Worm (Caenorhabditis elegans) whole organism, L4 larva: ENCODE data around the gene C44C10.12.

Experiments
- D1046.2 ChIP-seq: fragments of 200-800 bp; sonication (Bioruptor generic); IDR thresholded peaks from 2 replicates; pipeline ENCODE4 v1.3.6; 2022; ENCODE audit warnings: missing genetic modification characterization, missing compliant biosample characterization
- F26F4.8 ChIP-seq: fragments of 200-800 bp; sonication (Bioruptor generic); conservative IDR thresholded peaks from 2 replicates; pipeline ENCODE4 v1.3.6; 2022; ENCODE audit warnings: missing genetic modification characterization, missing compliant biosample characterization
- F37D6.2 ChIP-seq: sonication (generic microtip); optimal IDR thresholded peaks from 2 replicates; lab custom pipeline; 2016; ENCODE audit warnings: mild to moderate bottlenecking, missing genetic modification characterization, missing compliant biosample characterization
- F49E8.2 ChIP-seq: sonication (generic microtip); optimal IDR thresholded peaks from 2 replicates; lab custom pipeline; 2016; ENCODE audit warnings: missing compliant biosample characterization, mild to moderate bottlenecking, missing genetic modification characterization, borderline replicate concordance
- R02D3.7 ChIP-seq: fragments of 150-350 bp; sonication (generic microtip); optimal IDR thresholded peaks from 3 replicates; lab custom pipeline; 2014; ENCODE audit warnings: missing biosample characterization, missing genetic modification characterization
- T20F7.1 ChIP-seq: fragments of 200-800 bp; sonication (Bioruptor generic); optimal IDR thresholded peaks from 2 replicates; lab custom pipeline; 2018; ENCODE audit warnings: mild to moderate bottlenecking, missing genetic modification characterization, missing compliant biosample characterization
- T26A8.4 ChIP-seq: fragments of 200-800 bp; sonication (Bioruptor generic); IDR thresholded peaks from 2 replicates; pipeline ENCODE4 v1.3.6; 2022; ENCODE audit warnings: missing genetic modification characterization, missing compliant biosample characterization
- Y105C5A.15 ChIP-seq: fragments of 200-800 bp; sonication (Bioruptor generic); IDR thresholded peaks from 2 replicates; pipeline ENCODE4 v1.3.6; 2022; ENCODE audit warnings: missing genetic modification characterization, missing compliant biosample characterization
- Y48G9A.11 ChIP-seq: fragments of 200-800 bp; sonication (Bioruptor generic); IDR thresholded peaks from 2 replicates; pipeline ENCODE4 v1.3.6; 2022; ENCODE audit warnings: missing genetic modification reagents, missing genetic modification characterization, missing compliant biosample characterization
- ZK337.2 ChIP-seq: fragments of 200-800 bp; sonication (Bioruptor generic); IDR thresholded peaks from 2 replicates; pipeline ENCODE4 v1.3.6; 2022; ENCODE audit warnings: missing genetic modification reagents, missing genetic modification characterization, missing compliant biosample characterization
- ZK546.5 ChIP-seq, 2 experiments: sonication (generic microtip); optimal IDR thresholded peaks; 2 replicates each; lab custom pipeline; 2017; ENCODE audit warnings: missing biosample characterization in 2 of 2, missing genetic modification characterization in 2 of 2
- aha-1 ChIP-seq: fragments of 150-350 bp; peaks from one replicate; lab custom pipeline; 2014; ENCODE audit warnings: missing biosample characterization, missing genetic modification characterization
- ama-1 ChIP-seq: fragments of 150-350 bp; optimal IDR thresholded peaks from 2 replicates; lab custom pipeline; 2014; ENCODE audit warnings: inconsistent platforms, mixed read lengths
- arid-1 ChIP-seq: fragments of 200-800 bp; sonication (Bioruptor generic); conservative IDR thresholded peaks from 2 replicates; pipeline ENCODE4 v1.3.6; 2022; ENCODE audit warnings: missing genetic modification reagents, missing genetic modification characterization, missing compliant biosample characterization
- attf-4 ChIP-seq: sonication (generic microtip); optimal IDR thresholded peaks from 3 replicates; lab custom pipeline; 2017; ENCODE audit warnings: missing biosample characterization, missing genetic modification characterization
- ceh-20 ChIP-seq: fragments of 200-800 bp; sonication (Bioruptor generic); IDR thresholded peaks from 2 replicates; pipeline ENCODE4 v1.3.6; 2022; ENCODE audit warnings: missing genetic modification reagents, missing genetic modification characterization, missing compliant biosample characterization
- ceh-62 ChIP-seq: sonication (generic microtip); optimal IDR thresholded peaks from 2 replicates; lab custom pipeline; 2017; ENCODE audit warnings: missing biosample characterization, missing genetic modification characterization
- cey-2 ChIP-seq: sonication (generic microtip); optimal IDR thresholded peaks from 3 replicates; lab custom pipeline; 2017; ENCODE audit warnings: missing genetic modification characterization, mild to moderate bottlenecking, missing compliant biosample characterization, antibody characterized with exemption, borderline replicate concordance; ENCODE audit not compliant: insufficient read depth
- daf-8 ChIP-seq: fragments of 200-800 bp; sonication (Bioruptor generic); IDR thresholded peaks from 2 replicates; pipeline ENCODE4 v1.3.6; 2022; ENCODE audit warnings: missing genetic modification characterization, missing compliant biosample characterization
- dmd-8 ChIP-seq: fragments of 200-800 bp; sonication (Bioruptor generic); IDR thresholded peaks from 2 replicates; pipeline ENCODE4 v1.3.6; 2022; ENCODE audit warnings: missing genetic modification characterization, missing compliant biosample characterization
- duxl-1 ChIP-seq: sonication (generic microtip); optimal IDR thresholded peaks from 2 replicates; lab custom pipeline; 2016; ENCODE audit warnings: mild to moderate bottlenecking, missing genetic modification characterization, moderate library complexity, missing compliant biosample characterization; ENCODE audit not compliant: poor library complexity
- dve-1 ChIP-seq: sonication (generic microtip); optimal IDR thresholded peaks from 2 replicates; lab custom pipeline; 2017; ENCODE audit warnings: antibody characterized with exemption, mild to moderate bottlenecking, missing genetic modification characterization, missing compliant biosample characterization; ENCODE audit not compliant: insufficient read depth
- egl-27 ChIP-seq: sonication (generic microtip); optimal IDR thresholded peaks from 3 replicates; lab custom pipeline; 2017; ENCODE audit warnings: missing biosample characterization, missing genetic modification reagents, missing genetic modification characterization
- hif-1 ChIP-seq, 2 experiments: sonication (generic microtip); optimal IDR thresholded peaks; 2 replicates each; lab custom pipeline; 2016 to 2017; ENCODE audit warnings: missing compliant biosample characterization in 2 of 2, missing genetic modification characterization in 2 of 2, missing genetic modification reagents in 2 of 2, missing genotype in 2 of 2, mild to moderate bottlenecking in 1 of 2
- lin-13 ChIP-seq: fragments of 150-350 bp; optimal IDR thresholded peaks from 2 replicates; lab custom pipeline; 2014; ENCODE audit warnings: missing biosample characterization, missing genetic modification reagents, missing genetic modification characterization
- lin-39 ChIP-seq: fragments of 150-350 bp; optimal IDR thresholded peaks from 2 replicates; lab custom pipeline; 2014; ENCODE audit warnings: missing biosample characterization, missing genetic modification reagents, missing genetic modification characterization
- mxl-3 ChIP-seq: fragments of 200-800 bp; sonication (Bioruptor generic); optimal IDR thresholded peaks from 2 replicates; lab custom pipeline; 2018; ENCODE audit warnings: mild to moderate bottlenecking, missing genetic modification characterization, missing compliant biosample characterization
- nhr-102 ChIP-seq: sonication (generic microtip); optimal IDR thresholded peaks from 2 replicates; lab custom pipeline; 2016; ENCODE audit warnings: mild to moderate bottlenecking, missing genetic modification characterization, moderate library complexity, missing compliant biosample characterization
- nhr-11 ChIP-seq: fragments of 150-350 bp; optimal IDR thresholded peaks from 2 replicates; lab custom pipeline; 2014; ENCODE audit warnings: missing biosample characterization, missing genetic modification characterization
- nhr-111 ChIP-seq: fragments of 200-800 bp; sonication (Bioruptor generic); optimal IDR thresholded peaks from 2 replicates; lab custom pipeline; 2018; ENCODE audit warnings: mild to moderate bottlenecking, missing genetic modification characterization, missing compliant biosample characterization
- nhr-42 ChIP-seq: fragments of 200-800 bp; sonication (Bioruptor generic); IDR thresholded peaks from 2 replicates; pipeline ENCODE4 v1.3.6; 2022; ENCODE audit warnings: missing genetic modification characterization, missing compliant biosample characterization
- rbr-2 ChIP-seq: sonication (generic microtip); optimal IDR thresholded peaks from 2 replicates; lab custom pipeline; 2016; ENCODE audit warnings: missing genotype, missing genetic modification characterization, missing compliant biosample characterization
- saeg-2 ChIP-seq: fragments of 200-800 bp; sonication (Bioruptor generic); IDR thresholded peaks from 2 replicates; pipeline ENCODE4 v1.3.6; 2022; ENCODE audit warnings: missing genetic modification reagents, missing genetic modification characterization, missing compliant biosample characterization
- sdz-12 ChIP-seq: fragments of 200-800 bp; sonication (Bioruptor generic); optimal IDR thresholded peaks from 2 replicates; lab custom pipeline; 2018; ENCODE audit warnings: mild to moderate bottlenecking, missing genetic modification characterization, missing compliant biosample characterization
- skn-1 ChIP-seq: fragments of 150-350 bp; optimal IDR thresholded peaks from 2 replicates; lab custom pipeline; 2014; ENCODE audit warnings: missing biosample characterization, missing genetic modification characterization
- snpc-4 ChIP-seq: fragments of 150-350 bp; optimal IDR thresholded peaks from 2 replicates; lab custom pipeline; 2014; ENCODE audit warnings: missing biosample characterization, missing genetic modification characterization
- tra-1 ChIP-seq: fragments of 200-800 bp; sonication (Bioruptor generic); IDR thresholded peaks from 2 replicates; pipeline ENCODE4 v1.3.6; 2022; ENCODE audit warnings: missing genetic modification reagents, missing genetic modification characterization, missing compliant biosample characterization
- unc-130 ChIP-seq: sonication (generic microtip); optimal IDR thresholded peaks from 2 replicates; lab custom pipeline; 2016; ENCODE audit warnings: missing genetic modification reagents, missing genetic modification characterization, missing compliant biosample characterization
- vab-7 ChIP-seq: fragments of 200-800 bp; sonication (Bioruptor generic); IDR thresholded peaks from 2 replicates; pipeline ENCODE4 v1.3.6; 2022; ENCODE audit warnings: missing genetic modification reagents, missing genetic modification characterization, missing compliant biosample characterization
- zag-1 ChIP-seq: fragments of 150-350 bp; optimal IDR thresholded peaks from 2 replicates; lab custom pipeline; 2014; ENCODE audit warnings: missing biosample characterization, missing genetic modification characterization
- zfp-2 ChIP-seq: sonication (generic microtip); optimal IDR thresholded peaks from 2 replicates; lab custom pipeline; 2016; ENCODE audit warnings: mild to moderate bottlenecking, missing genetic modification characterization, missing compliant biosample characterization
- zfp-3 ChIP-seq: fragments of 200-800 bp; sonication (Bioruptor generic); conservative IDR thresholded peaks from 2 replicates; pipeline ENCODE4 v1.3.6; 2022; ENCODE audit warnings: missing genetic modification reagents, missing genetic modification characterization, missing compliant biosample characterization
- zip-2 ChIP-seq: fragments of 150-350 bp; optimal IDR thresholded peaks from 2 replicates; lab custom pipeline; 2014; ENCODE audit warnings: missing biosample characterization, missing genetic modification characterization
- ztf-7 ChIP-seq: fragments of 150-350 bp; optimal IDR thresholded peaks from 2 replicates; lab custom pipeline; 2014; ENCODE audit warnings: missing biosample characterization, missing genetic modification characterization

The C44C10.12 gene

ce11 chrX:11656519-11657006 lies 40.2 kb upstream of the C44C10.12 start, which contains the start of gene T04F8.2 (continued):
- TF ChIP-seq hif-1 (tag; optimal IDR thresholded peaks at IDR 0.05; lab: Kevin White, UChicago) = peak in 1 of 2 experiments; percentile 43
- TF ChIP-seq dmd-8 (GFP tag; lab: Robert Waterston, UW) = no peak
- no peak for TF ChIP-seq aha-1 (tag; lab: Kevin White, UChicago)
- peak; percentile 55 for TF ChIP-seq ztf-7
- no peak for TF ChIP-seq sdz-12
- TF ChIP-seq unc-130 (GFP tag; lab: Kevin White, UChicago) = no peak
- TF ChIP-seq tra-1 = 0 out of 2 replicates have a peak, but pooled peaks have one; percentile 21
- TF ChIP-seq lin-39 = no peak
- peak; percentile 60 for TF ChIP-seq nhr-11 (tag; lab: Kevin White, UChicago)
- no peak for TF ChIP-seq F26F4.8 (GFP tag; lab: Robert Waterston, UW)
- no peak for TF ChIP-seq ZK337.2 (GFP tag; lab: Robert Waterston, UW)
- no peak for TF ChIP-seq daf-8 (GFP tag; lab: Robert Waterston, UW)
- no peak for TF ChIP-seq nhr-102 (tag; lab: Kevin White, UChicago)
- TF ChIP-seq ama-1 = no peak
- TF ChIP-seq vab-7 = no peak
- no peak for TF ChIP-seq arid-1 (GFP tag; lab: Robert Waterston, UW)
- TF ChIP-seq ZK546.5 (tag; optimal IDR thresholded peaks at IDR 0.05; lab: Kevin White, UChicago) = no peak
- peak; percentile 90 for TF ChIP-seq dve-1 (tag; lab: Kevin White, UChicago)
- no peak for TF ChIP-seq D1046.2 (GFP tag; lab: Robert Waterston, UW)
- no peak for TF ChIP-seq F37D6.2 (tag; lab: Kevin White, UChicago)
- no peak for TF ChIP-seq snpc-4 (tag; lab: Kevin White, UChicago)
- TF ChIP-seq T20F7.1 = peak; percentile 48
- no peak for TF ChIP-seq T26A8.4 (GFP tag; lab: Robert Waterston, UW)
- no peak for TF ChIP-seq zag-1
- no peak for TF ChIP-seq zfp-3 (GFP tag; lab: Robert Waterston, UW)
- no peak for TF ChIP-seq cey-2
- TF ChIP-seq zip-2 (tag; lab: Kevin White, UChicago) = no peak
- TF ChIP-seq rbr-2 (tag; lab: Kevin White, UChicago) = peak; percentile 48
- TF ChIP-seq R02D3.7 (tag; lab: Kevin White, UChicago) = no peak
- TF ChIP-seq nhr-111 (GFP tag; lab: Kevin White, UChicago) = no peak
- no peak for TF ChIP-seq ceh-62 (tag; lab: Kevin White, UChicago)
- TF ChIP-seq mxl-3 (GFP tag; lab: Kevin White, UChicago) = peak; percentile 3
- TF ChIP-seq ceh-20 (GFP tag; lab: Robert Waterston, UW) = peak; percentile 49; the same call in 1 of the 2 replicates
- TF ChIP-seq skn-1 (tag; lab: Kevin White, UChicago) = no peak
- no peak for TF ChIP-seq zfp-2

- TF ChIP-seq nhr-42 (GFP tag; lab: Robert Waterston, UW) = no peak
- TF ChIP-seq attf-4 (tag; lab: Kevin White, UChicago) = no peak
- TF ChIP-seq duxl-1 (tag; lab: Kevin White, UChicago) = no peak
- TF ChIP-seq R02D3.7 (tag; lab: Kevin White, UChicago) = no peak
- no peak for TF ChIP-seq T26A8.4 (GFP tag; lab: Robert Waterston, UW)
- TF ChIP-seq zfp-3 (GFP tag; lab: Robert Waterston, UW) = no peak
- TF ChIP-seq F26F4.8 (GFP tag; lab: Robert Waterston, UW) = no peak
- no peak for TF ChIP-seq F49E8.2 (tag; lab: Kevin White, UChicago)
- TF ChIP-seq Y48G9A.11 (GFP tag; lab: Robert Waterston, UW) = no peak
- TF ChIP-seq Y105C5A.15 (GFP tag; lab: Robert Waterston, UW) = no peak
- no peak for TF ChIP-seq lin-13 (GFP tag; lab: Kevin White, UChicago)
- TF ChIP-seq tra-1 = no peak
- no peak for TF ChIP-seq egl-27 (tag; lab: Kevin White, UChicago)
- no peak for TF ChIP-seq saeg-2 (GFP tag; lab: Robert Waterston, UW)
Measured at ce11 chrX:11658331-11658730, 38.5 kb upstream of the C44C10.12 start, which contains the start of gene T04F8.3. TSS of gene T04F8.3 (plus strand) at chrX:11658631.
